Fruit fly (Drosophila melanogaster) S2 (cell line): ENCODE data around the gene Acp76A.

Source experiments
- CG8478 ChIP-seq: fragments of >200 bp; optimal IDR thresholded peaks from 2 replicates; lab custom pipeline; 2018
- CTCF ChIP-seq, 2 experiments: fragments of >200 bp; optimal IDR thresholded peaks; 2 replicates each; lab custom pipeline; 2018

- no peak for TF ChIP-seq CG8478 (lab: Kevin White, UChicago)
- TF ChIP-seq CTCF (optimal IDR thresholded peaks at IDR 0.05; lab: Kevin White, UChicago), result no peak
These were observed 20.0 kb downstream of the Acp76A start for dm6 chr3L:19031858-19032257.
